Fruit fly (Drosophila melanogaster): ENCODE data around the gene CG33795.

CG33795 gene

dm6 chr3L:16173818-16174601 is 2.8 kb upstream of the CG33795 start:
- TF ChIP-seq Dll (optimal IDR thresholded peaks at IDR 0.05) (peak; percentile 20), usp (GFP tag; optimal IDR thresholded peaks at IDR 0.05) (no peak)

- TF ChIP-seq Dll (optimal IDR thresholded peaks at IDR 0.05) (no peak), usp (GFP tag; optimal IDR thresholded peaks at IDR 0.05) (no peak), CG8478 (optimal IDR thresholded peaks at IDR 0.05) (no peak), EcR (GFP tag; optimal IDR thresholded peaks at IDR 0.05) (no peak), psq (optimal IDR thresholded peaks at IDR 0.05) (no peak), pan (optimal IDR thresholded peaks at IDR 0.05) (no peak)
Observed at dm6 chr3L:16172809-16173276, 1.7 kb upstream of the CG33795 start.

- TF ChIP-seq CG8478 (optimal IDR thresholded peaks at IDR 0.05) (no peak), EcR (GFP tag; optimal IDR thresholded peaks at IDR 0.05) (no peak)
Observed at dm6 chr3L:16172381-16172780, 1.2 kb upstream of the CG33795 start.

- TF ChIP-seq Dll (optimal IDR thresholded peaks at IDR 0.05) = no peak
- TF ChIP-seq CG8478 (optimal IDR thresholded peaks at IDR 0.05) = no peak
- TF ChIP-seq usp (GFP tag; optimal IDR thresholded peaks at IDR 0.05) = no peak
- TF ChIP-seq pan (optimal IDR thresholded peaks at IDR 0.05) = no peak
- TF ChIP-seq EcR (GFP tag; optimal IDR thresholded peaks at IDR 0.05) = no peak
- TF ChIP-seq psq (optimal IDR thresholded peaks at IDR 0.05) = no peak
Observed at dm6 chr3L:16170006-16170405, 1.2 kb downstream of the CG33795 start, which contains the start of gene CG33796. Gene CG33796 (minus strand): TSS chr3L:16170106.

- TF ChIP-seq psq (optimal IDR thresholded peaks at IDR 0.05) (no peak), usp (GFP tag; optimal IDR thresholded peaks at IDR 0.05) (no peak), pan (optimal IDR thresholded peaks at IDR 0.05) (no peak), CG8478 (optimal IDR thresholded peaks at IDR 0.05) (no peak), Dll (optimal IDR thresholded peaks at IDR 0.05) (no peak), EcR (GFP tag; optimal IDR thresholded peaks at IDR 0.05) (no peak)
Observed at dm6 chr3L:16168503-16169189, 2.5 kb downstream of the CG33795 start.

- TF ChIP-seq psq (optimal IDR thresholded peaks at IDR 0.05) = no peak
- TF ChIP-seq Dll (optimal IDR thresholded peaks at IDR 0.05) = no peak
Observed at dm6 chr3L:16167723-16168386, 3.3 kb downstream of the CG33795 start.

dm6 chr3L:16166998-16167344 is 4.2 kb downstream of the CG33795 start:
- no peak for TF ChIP-seq Dll (optimal IDR thresholded peaks at IDR 0.05)
- no peak for TF ChIP-seq usp (GFP tag; optimal IDR thresholded peaks at IDR 0.05)
- TF ChIP-seq CG8478 (optimal IDR thresholded peaks at IDR 0.05) = no peak
- no peak for TF ChIP-seq EcR (GFP tag; optimal IDR thresholded peaks at IDR 0.05)
- no peak for TF ChIP-seq psq (optimal IDR thresholded peaks at IDR 0.05)
- no peak for TF ChIP-seq pan (optimal IDR thresholded peaks at IDR 0.05)

- TF ChIP-seq EcR (GFP tag; optimal IDR thresholded peaks at IDR 0.05) (no peak), usp (GFP tag; optimal IDR thresholded peaks at IDR 0.05) (no peak), psq (optimal IDR thresholded peaks at IDR 0.05) (no peak), Dll (optimal IDR thresholded peaks at IDR 0.05) (no peak)
Observed at dm6 chr3L:16166217-16166997, 4.8 kb downstream of the CG33795 start.

- TF ChIP-seq pan (optimal IDR thresholded peaks at IDR 0.05) = no peak
- TF ChIP-seq CG8478 (optimal IDR thresholded peaks at IDR 0.05) = no peak
- TF ChIP-seq psq (optimal IDR thresholded peaks at IDR 0.05) = no peak
- TF ChIP-seq Dll (optimal IDR thresholded peaks at IDR 0.05) = no peak
- TF ChIP-seq usp (GFP tag; optimal IDR thresholded peaks at IDR 0.05) = no peak
- TF ChIP-seq EcR (GFP tag; optimal IDR thresholded peaks at IDR 0.05) = no peak
Observed at dm6 chr3L:16165356-16166168, 5.6 kb downstream of the CG33795 start.

- TF ChIP-seq CG8478 (optimal IDR thresholded peaks at IDR 0.05) (no peak), usp (GFP tag; optimal IDR thresholded peaks at IDR 0.05) (no peak), psq (optimal IDR thresholded peaks at IDR 0.05) (no peak), EcR (GFP tag; optimal IDR thresholded peaks at IDR 0.05) (no peak), Dll (optimal IDR thresholded peaks at IDR 0.05) (no peak), pan (optimal IDR thresholded peaks at IDR 0.05) (no peak)
Observed at dm6 chr3L:16164150-16165039, 6.8 kb downstream of the CG33795 start, which contains the start of gene CG5151. Gene CG5151 (minus strand): TSS chr3L:16164701.

Measured in whole organism.